Worm (Caenorhabditis elegans): ENCODE results near the gene Y49E10.16.

Y49E10.16 gene

ce11 chrIII:12420256-12420655 lies 10.1 kb upstream of the Y49E10.16 start:
- TF ChIP-seq tab-1 (GFP tag; IDR thresholded peaks at IDR 0.05) (no peak), med-1 (GFP tag; optimal IDR thresholded peaks at IDR 0.05; ENCODE audit: insufficient read depth) (no peak), klf-2 (GFP tag; conservative IDR thresholded peaks at IDR 0.05) (no peak), cog-1 (tag; optimal IDR thresholded peaks at IDR 0.05) (no peak), T22C8.4 (GFP tag; IDR thresholded peaks at IDR 0.05) (no peak), ref-1 (GFP tag; conservative IDR thresholded peaks at IDR 0.05) (no peak), ztf-23 (GFP tag; IDR thresholded peaks at IDR 0.05) (no peak), ztf-29 (GFP tag; IDR thresholded peaks at IDR 0.05) (no peak), flt-1 (GFP tag; IDR thresholded peaks at IDR 0.05) (no peak)

ce11 chrIII:12421708-12422107 lies 8.6 kb upstream of the Y49E10.16 start, which contains the start of gene tat-1:
Gene tat-1 (minus strand): TSS chrIII:12421718.
- TF ChIP-seq cog-1 (tag; optimal IDR thresholded peaks at IDR 0.05) (no peak), ztf-29 (GFP tag; IDR thresholded peaks at IDR 0.05) (no peak), tab-1 (GFP tag; IDR thresholded peaks at IDR 0.05) (no peak), klf-2 (GFP tag; conservative IDR thresholded peaks at IDR 0.05) (no peak), ref-1 (GFP tag; conservative IDR thresholded peaks at IDR 0.05) (no peak), T22C8.4 (GFP tag; IDR thresholded peaks at IDR 0.05) (no peak), ztf-23 (GFP tag; IDR thresholded peaks at IDR 0.05) (no peak), flt-1 (GFP tag; IDR thresholded peaks at IDR 0.05) (no peak), med-1 (GFP tag; optimal IDR thresholded peaks at IDR 0.05; ENCODE audit: insufficient read depth) (no peak)

- TF ChIP-seq klf-2 (GFP tag; conservative IDR thresholded peaks at IDR 0.05) = no peak
- TF ChIP-seq tab-1 (GFP tag; IDR thresholded peaks at IDR 0.05) = no peak
- no peak for TF ChIP-seq T22C8.4 (GFP tag; IDR thresholded peaks at IDR 0.05)
- no peak for TF ChIP-seq ztf-23 (GFP tag; IDR thresholded peaks at IDR 0.05)
- TF ChIP-seq ref-1 (GFP tag; conservative IDR thresholded peaks at IDR 0.05) = no peak
- TF ChIP-seq cog-1 (tag; optimal IDR thresholded peaks at IDR 0.05) = no peak
- TF ChIP-seq med-1 (GFP tag; optimal IDR thresholded peaks at IDR 0.05; ENCODE audit: insufficient read depth) = no peak
- no peak for TF ChIP-seq ztf-29 (GFP tag; IDR thresholded peaks at IDR 0.05)
- TF ChIP-seq flt-1 (GFP tag; IDR thresholded peaks at IDR 0.05) = no peak
Observed at ce11 chrIII:12424066-12424465, 6.2 kb upstream of the Y49E10.16 start.

- TF ChIP-seq ref-1 (GFP tag; conservative IDR thresholded peaks at IDR 0.05) = no peak
Observed at ce11 chrIII:12424663-12425062, 5.6 kb upstream of the Y49E10.16 start.

- TF ChIP-seq ztf-29 (GFP tag; IDR thresholded peaks at IDR 0.05) (no peak), ztf-23 (GFP tag; IDR thresholded peaks at IDR 0.05) (no peak), T22C8.4 (GFP tag; IDR thresholded peaks at IDR 0.05) (no peak), ref-1 (GFP tag; conservative IDR thresholded peaks at IDR 0.05) (no peak), cog-1 (tag; optimal IDR thresholded peaks at IDR 0.05) (no peak), flt-1 (GFP tag; IDR thresholded peaks at IDR 0.05) (no peak), med-1 (GFP tag; optimal IDR thresholded peaks at IDR 0.05; ENCODE audit: insufficient read depth) (no peak), klf-2 (GFP tag; conservative IDR thresholded peaks at IDR 0.05) (no peak), tab-1 (GFP tag; IDR thresholded peaks at IDR 0.05) (no peak)
Observed at ce11 chrIII:12425846-12426405, 4.4 kb upstream of the Y49E10.16 start.

- TF ChIP-seq ztf-23 (GFP tag; IDR thresholded peaks at IDR 0.05) = no peak
- TF ChIP-seq tab-1 (GFP tag; IDR thresholded peaks at IDR 0.05) = no peak
- TF ChIP-seq flt-1 (GFP tag; IDR thresholded peaks at IDR 0.05) = no peak
Observed at ce11 chrIII:12426558-12426957, 3.8 kb upstream of the Y49E10.16 start, which contains the start of gene pie-1. Gene pie-1 (plus strand): TSS chrIII:12426893.

ce11 chrIII:12427527-12428263 lies 2.6 kb upstream of the Y49E10.16 start:
- TF ChIP-seq med-1 (GFP tag; optimal IDR thresholded peaks at IDR 0.05; ENCODE audit: insufficient read depth) (no peak), ztf-23 (GFP tag; IDR thresholded peaks at IDR 0.05) (no peak), klf-2 (GFP tag; conservative IDR thresholded peaks at IDR 0.05) (no peak), cog-1 (tag; optimal IDR thresholded peaks at IDR 0.05) (no peak), T22C8.4 (GFP tag; IDR thresholded peaks at IDR 0.05) (no peak), tab-1 (GFP tag; IDR thresholded peaks at IDR 0.05) (no peak), ref-1 (GFP tag; conservative IDR thresholded peaks at IDR 0.05) (no peak), ztf-29 (GFP tag; IDR thresholded peaks at IDR 0.05) (no peak), flt-1 (GFP tag; IDR thresholded peaks at IDR 0.05) (no peak)

- TF ChIP-seq flt-1 (GFP tag; IDR thresholded peaks at IDR 0.05) = no peak
- TF ChIP-seq ref-1 (GFP tag; conservative IDR thresholded peaks at IDR 0.05) = no peak
- no peak for TF ChIP-seq ztf-29 (GFP tag; IDR thresholded peaks at IDR 0.05)
- no peak for TF ChIP-seq med-1 (GFP tag; optimal IDR thresholded peaks at IDR 0.05; ENCODE audit: insufficient read depth)
Observed at ce11 chrIII:12428264-12428627, 2.1 kb upstream of the Y49E10.16 start.

ce11 chrIII:12428799-12429351 lies 1.4 kb upstream of the Y49E10.16 start:
- no peak for TF ChIP-seq ztf-23 (GFP tag; IDR thresholded peaks at IDR 0.05)
- TF ChIP-seq T22C8.4 (GFP tag; IDR thresholded peaks at IDR 0.05) = no peak
- TF ChIP-seq ztf-29 (GFP tag; IDR thresholded peaks at IDR 0.05) = no peak
- TF ChIP-seq tab-1 (GFP tag; IDR thresholded peaks at IDR 0.05) = no peak
- no peak for TF ChIP-seq klf-2 (GFP tag; conservative IDR thresholded peaks at IDR 0.05)
- no peak for TF ChIP-seq flt-1 (GFP tag; IDR thresholded peaks at IDR 0.05)

- TF ChIP-seq ztf-23 (GFP tag; IDR thresholded peaks at IDR 0.05) = no peak
- TF ChIP-seq cog-1 (tag; optimal IDR thresholded peaks at IDR 0.05) = peak; percentile 38
- no peak for TF ChIP-seq med-1 (GFP tag; optimal IDR thresholded peaks at IDR 0.05; ENCODE audit: insufficient read depth)
- no peak for TF ChIP-seq T22C8.4 (GFP tag; IDR thresholded peaks at IDR 0.05)
- TF ChIP-seq tab-1 (GFP tag; IDR thresholded peaks at IDR 0.05) = no peak
- no peak for TF ChIP-seq flt-1 (GFP tag; IDR thresholded peaks at IDR 0.05)
- TF ChIP-seq ref-1 (GFP tag; conservative IDR thresholded peaks at IDR 0.05) = no peak
Observed at ce11 chrIII:12429579-12430084, 677 bp upstream of the Y49E10.16 start, which contains the start of gene snr-6. Gene snr-6 (minus strand): TSS chrIII:12429629.

Measured in whole organism, midembryonic.